Fruit fly (Drosophila melanogaster) whole organism, embryonic: ENCODE data around the gene TyrRS.

ENCODE experiments used
- Adf1 ChIP-seq: fragments of 200-800 bp; sonication (Bioruptor generic); IDR thresholded peaks from 2 replicates; pipeline ENCODE4 v1.3.6; 2022; ENCODE audit warnings: missing biosample characterization, missing genetic modification characterization
- Aef1 ChIP-seq: fragments of 200-800 bp; sonication (Bioruptor generic); IDR thresholded peaks from 3 replicates; pipeline ENCODE4 v1.3.6; 2022; ENCODE audit warnings: missing biosample characterization, missing genetic modification characterization
- Atf-2 ChIP-seq: fragments of 200-800 bp; sonication (Bioruptor generic); optimal IDR thresholded peaks from 2 replicates; lab custom pipeline; 2016; ENCODE audit warnings: missing biosample characterization, missing genetic modification characterization
- CG10274 ChIP-seq: fragments of 200-800 bp; sonication (Bioruptor generic); optimal IDR thresholded peaks from 3 replicates; lab custom pipeline; 2017; ENCODE audit warnings: missing biosample characterization, mild to moderate bottlenecking, missing genetic modification characterization
- CG10565 ChIP-seq: fragments of 200-800 bp; sonication (Bioruptor generic); optimal IDR thresholded peaks from 3 replicates; lab custom pipeline; 2016; ENCODE audit warnings: missing biosample characterization, mild to moderate bottlenecking, missing genetic modification characterization
- CG11560 ChIP-seq: fragments of 200-800 bp; sonication (Bioruptor generic); IDR thresholded peaks from 3 replicates; pipeline ENCODE4 v1.3.6; 2022; ENCODE audit warnings: missing biosample characterization, missing genetic modification characterization
- CG12744 ChIP-seq: fragments of 200-800 bp; sonication (Bioruptor generic); optimal IDR thresholded peaks from 2 replicates; lab custom pipeline; 2016; ENCODE audit warnings: missing biosample characterization, missing genetic modification characterization
- CG13296 ChIP-seq: fragments of 200-800 bp; sonication (Bioruptor generic); optimal IDR thresholded peaks from 3 replicates; lab custom pipeline; 2018; ENCODE audit warnings: missing biosample characterization, mild to moderate bottlenecking, missing genetic modification characterization
- CG17186 ChIP-seq: fragments of 200-800 bp; sonication (Bioruptor generic); optimal IDR thresholded peaks from 3 replicates; lab custom pipeline; 2017; ENCODE audit warnings: missing biosample characterization, missing genetic modification reagents, missing genetic modification characterization
- CG17912 ChIP-seq: fragments of 200-800 bp; sonication (Bioruptor generic); optimal IDR thresholded peaks from 2 replicates; lab custom pipeline; 2018; ENCODE audit warnings: missing biosample characterization, mild to moderate bottlenecking, missing genetic modification characterization
- CG1832 ChIP-seq: fragments of 200-800 bp; sonication (Bioruptor generic); optimal IDR thresholded peaks from 2 replicates; lab custom pipeline; 2017; ENCODE audit warnings: missing biosample characterization, mild to moderate bottlenecking, missing genetic modification characterization, inconsistent platforms
- CG30403 ChIP-seq: fragments of 200-800 bp; sonication (Bioruptor generic); optimal IDR thresholded peaks from 3 replicates; lab custom pipeline; 2016; ENCODE audit warnings: missing biosample characterization, missing genetic modification characterization
- CG30431 ChIP-seq: fragments of 200-800 bp; sonication (Bioruptor generic); optimal IDR thresholded peaks from 2 replicates; lab custom pipeline; 2017; ENCODE audit warnings: missing biosample characterization, missing genetic modification characterization
- CG31441 ChIP-seq: fragments of 200-800 bp; sonication (Bioruptor generic); IDR thresholded peaks from 2 replicates; pipeline ENCODE4 v1.3.6; 2022; ENCODE audit warnings: missing biosample characterization, missing genetic modification characterization
- CG3163 ChIP-seq: fragments of 200-800 bp; sonication (Bioruptor generic); optimal IDR thresholded peaks from 3 replicates; lab custom pipeline; 2016; ENCODE audit warnings: missing biosample characterization, missing genetic modification characterization
- CG33557 ChIP-seq: fragments of 200-800 bp; sonication (Bioruptor generic); optimal IDR thresholded peaks from 2 replicates; lab custom pipeline; 2019; ENCODE audit warnings: missing biosample characterization, mild to moderate bottlenecking, missing genetic modification characterization, moderate library complexity
- CG3995 ChIP-seq: fragments of 200-800 bp; sonication (Bioruptor generic); optimal IDR thresholded peaks from 3 replicates; lab custom pipeline; 2016; ENCODE audit warnings: missing biosample characterization, missing genetic modification characterization
- CG4328 ChIP-seq: fragments of 200-800 bp; sonication (Bioruptor generic); optimal IDR thresholded peaks from 3 replicates; lab custom pipeline; 2017; ENCODE audit warnings: missing biosample characterization, missing genetic modification reagents, missing genetic modification characterization
- CG4424 ChIP-seq: fragments of 200-800 bp; sonication (Bioruptor generic); optimal IDR thresholded peaks from 3 replicates; lab custom pipeline; 2016; ENCODE audit warnings: missing biosample characterization, missing genetic modification characterization
- CG6854 ChIP-seq: fragments of 200-800 bp; sonication (Bioruptor generic); optimal IDR thresholded peaks from 3 replicates; lab custom pipeline; 2017; ENCODE audit warnings: missing biosample characterization, mild to moderate bottlenecking, missing genetic modification characterization
- CG7928 ChIP-seq: fragments of 200-800 bp; sonication (Bioruptor generic); optimal IDR thresholded peaks from 2 replicates; lab custom pipeline; 2017; ENCODE audit warnings: missing biosample characterization, mild to moderate bottlenecking, missing genetic modification characterization
- CG8281 ChIP-seq: fragments of 200-800 bp; sonication (Bioruptor generic); optimal IDR thresholded peaks from 2 replicates; lab custom pipeline; 2018; ENCODE audit warnings: missing biosample characterization, mild to moderate bottlenecking, missing genetic modification characterization, moderate library complexity
- CG8388 ChIP-seq: fragments of 200-800 bp; sonication (Bioruptor generic); optimal IDR thresholded peaks from 2 replicates; lab custom pipeline; 2019; ENCODE audit warnings: missing biosample characterization, mild to moderate bottlenecking, missing genetic modification characterization, moderate library complexity
- CG8765 ChIP-seq: fragments of 200-800 bp; sonication (Bioruptor generic); IDR thresholded peaks from 2 replicates; pipeline ENCODE4 v1.3.6; 2022; ENCODE audit warnings: missing biosample characterization, missing genetic modification characterization
- CG9437 ChIP-seq: fragments of 200-800 bp; sonication (Bioruptor generic); optimal IDR thresholded peaks from 2 replicates; lab custom pipeline; 2018; ENCODE audit warnings: missing biosample characterization, mild to moderate bottlenecking, missing genetic modification characterization
- CG9609 ChIP-seq: fragments of 200-800 bp; sonication (Bioruptor generic); optimal IDR thresholded peaks from 3 replicates; lab custom pipeline; 2016; ENCODE audit warnings: missing biosample characterization, missing genetic modification characterization
- CG9727 ChIP-seq: fragments of 200-800 bp; sonication (Bioruptor generic); optimal IDR thresholded peaks from 3 replicates; lab custom pipeline; 2017; ENCODE audit warnings: missing biosample characterization, mild to moderate bottlenecking, missing genetic modification characterization
- CrebB ChIP-seq: fragments of 200-800 bp; sonication (Bioruptor generic); optimal IDR thresholded peaks from 3 replicates; lab custom pipeline; 2018; ENCODE audit warnings: missing biosample characterization, mild to moderate bottlenecking, missing genetic modification characterization
- Dfd ChIP-seq, 2 experiments: fragments of >200 bp; optimal IDR thresholded peaks; 2 replicates each; lab custom pipeline; 2017; ENCODE audit warnings: missing biosample characterization in 2 of 2, missing genetic modification characterization in 2 of 2
- ERR ChIP-seq: fragments of 200-800 bp; sonication (Bioruptor generic); optimal IDR thresholded peaks from 2 replicates; lab custom pipeline; 2016; ENCODE audit warnings: missing biosample characterization, missing genetic modification characterization
- Ets65A ChIP-seq: fragments of 200-800 bp; sonication (Bioruptor generic); peaks from one replicate; lab custom pipeline; 2016; ENCODE audit warnings: missing biosample characterization, missing genetic modification characterization
- Gug ChIP-seq: fragments of 200-800 bp; sonication (Bioruptor generic); IDR thresholded peaks from 4 replicates; pipeline ENCODE4 v1.3.6; 2022; ENCODE audit warnings: missing biosample characterization, missing genetic modification characterization
- HLHmδ ChIP-seq: fragments of 200-800 bp; sonication (Bioruptor generic); optimal IDR thresholded peaks from 2 replicates; lab custom pipeline; 2018; ENCODE audit warnings: missing biosample characterization, mild to moderate bottlenecking, missing genetic modification characterization, moderate library complexity
- Hr51 ChIP-seq, 2 experiments: fragments of 200-800 bp; sonication (Bioruptor generic); optimal IDR thresholded peaks; 2 replicates in 1 of 2; 3 replicates in 1 of 2; lab custom pipeline; 2016 to 2018; ENCODE audit warnings: missing biosample characterization in 2 of 2, missing genetic modification characterization in 2 of 2, mild to moderate bottlenecking in 1 of 2, moderate library complexity in 1 of 2
- MESR4 ChIP-seq: fragments of 200-800 bp; sonication (Bioruptor generic); optimal IDR thresholded peaks from 2 replicates; lab custom pipeline; 2018; ENCODE audit warnings: missing biosample characterization, mild to moderate bottlenecking, missing genetic modification characterization, moderate library complexity
- Med ChIP-seq: fragments of 200-800 bp; sonication (Bioruptor generic); peaks from one replicate; lab custom pipeline; 2016; ENCODE audit warnings: missing biosample characterization, missing genetic modification characterization, mild to moderate bottlenecking, inconsistent platforms, moderate library complexity
- cad ChIP-seq: fragments of >200 bp; optimal IDR thresholded peaks from 2 replicates; lab custom pipeline; 2017; ENCODE audit warnings: missing biosample characterization, missing genetic modification characterization
- croc ChIP-seq: fragments of 200-800 bp; sonication (Bioruptor generic); conservative IDR thresholded peaks from 3 replicates; pipeline ENCODE4 v1.3.6; 2022; ENCODE audit warnings: missing biosample characterization, missing genetic modification characterization
- dmrt11E ChIP-seq: fragments of 200-800 bp; sonication (Bioruptor generic); optimal IDR thresholded peaks from 3 replicates; lab custom pipeline; 2018; ENCODE audit warnings: missing biosample characterization, mild to moderate bottlenecking, missing genetic modification characterization, moderate library complexity
- dmrt99B ChIP-seq: fragments of 200-800 bp; sonication (Bioruptor generic); optimal IDR thresholded peaks from 2 replicates; lab custom pipeline; 2018; ENCODE audit warnings: missing biosample characterization, mild to moderate bottlenecking, missing genetic modification characterization, moderate library complexity
- h ChIP-seq: fragments of >200 bp; optimal IDR thresholded peaks from 2 replicates; lab custom pipeline; 2017
- kay ChIP-seq: fragments of 200-800 bp; sonication (Bioruptor generic); optimal IDR thresholded peaks from 2 replicates; lab custom pipeline; 2016; ENCODE audit warnings: missing biosample characterization, missing genetic modification characterization
- nom ChIP-seq: fragments of 200-800 bp; sonication (Bioruptor generic); optimal IDR thresholded peaks from 2 replicates; lab custom pipeline; 2017; ENCODE audit warnings: missing biosample characterization, missing genetic modification characterization, mild to moderate bottlenecking, moderate library complexity, missing genetic modification reagents
- pb ChIP-seq: fragments of 200-800 bp; sonication (Bioruptor generic); optimal IDR thresholded peaks from 3 replicates; lab custom pipeline; 2016; ENCODE audit warnings: missing biosample characterization, missing genetic modification characterization
- run ChIP-seq: fragments of 200-800 bp; sonication (Bioruptor generic); optimal IDR thresholded peaks from 3 replicates; lab custom pipeline; 2018; ENCODE audit warnings: missing biosample characterization, mild to moderate bottlenecking, missing genetic modification characterization
- scrt ChIP-seq: fragments of 200-800 bp; sonication (Bioruptor generic); optimal IDR thresholded peaks from 2 replicates; lab custom pipeline; 2018; ENCODE audit warnings: missing biosample characterization, mild to moderate bottlenecking, missing genetic modification characterization, moderate library complexity
- shn ChIP-seq: fragments of 200-800 bp; sonication (Bioruptor generic); optimal IDR thresholded peaks from 3 replicates; lab custom pipeline; 2016; ENCODE audit warnings: missing biosample characterization, missing genetic modification characterization
- sr ChIP-seq: fragments of 200-800 bp; sonication (Bioruptor generic); IDR thresholded peaks from 3 replicates; pipeline ENCODE4 v1.3.6; 2022; ENCODE audit warnings: missing biosample characterization, missing genetic modification characterization
- tgo ChIP-seq: fragments of 200-800 bp; sonication (Bioruptor generic); IDR thresholded peaks from 3 replicates; pipeline ENCODE4 v1.3.6; 2022; ENCODE audit warnings: missing biosample characterization, missing genetic modification characterization
- unpg ChIP-seq: fragments of 200-800 bp; sonication (Bioruptor generic); optimal IDR thresholded peaks from 3 replicates; lab custom pipeline; 2018; ENCODE audit warnings: missing biosample characterization, mild to moderate bottlenecking, missing genetic modification characterization, moderate library complexity
- zen2 ChIP-seq: fragments of 200-800 bp; sonication (Bioruptor generic); IDR thresholded peaks from 3 replicates; pipeline ENCODE4 v1.3.6; 2022; ENCODE audit warnings: missing biosample characterization, missing genetic modification characterization; ENCODE audit not compliant: partially characterized antibody
- zfh1 ChIP-seq: fragments of 200-800 bp; sonication (Bioruptor generic); IDR thresholded peaks from 3 replicates; pipeline ENCODE4 v1.3.6; 2022; ENCODE audit warnings: missing biosample characterization, missing genetic modification characterization

Gene TyrRS

DNA sequence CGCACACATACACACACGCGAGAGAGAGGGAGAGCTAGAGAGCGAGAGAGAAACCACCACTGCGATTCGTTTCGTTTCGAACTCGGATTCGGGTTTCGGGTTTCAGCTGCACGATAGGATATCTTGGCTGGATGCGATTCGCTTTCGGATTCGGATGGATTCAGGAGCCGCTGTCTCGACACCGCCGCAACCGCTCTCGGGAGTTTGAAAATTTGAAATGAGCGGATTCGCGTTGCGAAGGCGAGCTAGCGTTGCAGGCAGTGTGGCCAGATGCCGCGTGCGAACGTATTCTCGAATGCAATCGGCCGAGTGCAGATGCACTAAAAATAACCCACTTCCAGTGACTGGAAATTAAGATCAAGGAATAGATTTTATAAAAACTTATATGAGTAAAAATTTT, 7.5 kb downstream of the TyrRS start, which contains the start of gene fax (continued):
- peak; percentile 11 for TF ChIP-seq CG8388 (GFP tag; lab: Kevin White, UChicago)
- peak; percentile 88 for TF ChIP-seq nom (GFP tag; lab: Kevin White, UChicago)
- TF ChIP-seq CG10274 (GFP tag; lab: Kevin White, UChicago) = no peak
- TF ChIP-seq croc (GFP tag; lab: Robert Waterston, UW) = no peak
- peak; percentile 15 for TF ChIP-seq CG9727 (GFP tag; lab: Kevin White, UChicago)
- TF ChIP-seq CG30431 (GFP tag; lab: Kevin White, UChicago) = no peak
- peak; percentile 32; the same call in 1 of the 2 replicates for TF ChIP-seq CG8765 (GFP tag; lab: Robert Waterston, UW)
- TF ChIP-seq CG6854 (GFP tag; lab: Kevin White, UChicago) = peak; percentile 60
- TF ChIP-seq CG4328 (GFP tag; lab: Kevin White, UChicago) = no peak
- TF ChIP-seq CG17186 (GFP tag; lab: Kevin White, UChicago) = peak; percentile 60
- TF ChIP-seq Aef1 (GFP tag; lab: Robert Waterston, UW) = no peak
- no peak for TF ChIP-seq tgo
- TF ChIP-seq zfh1 (GFP tag; lab: Robert Waterston, UW) = peak; percentile 13; the same call in 1 of the 3 replicates
- no peak for TF ChIP-seq Gug (GFP tag; lab: Robert Waterston, UW)
- TF ChIP-seq CG3163 (GFP tag; lab: Kevin White, UChicago) = no peak
- TF ChIP-seq CG9609 (GFP tag; lab: Kevin White, UChicago) = no peak
- no peak for TF ChIP-seq CG30403 (GFP tag; lab: Kevin White, UChicago)
- TF ChIP-seq unpg (GFP tag; lab: Kevin White, UChicago) = peak; percentile 16
- no peak for TF ChIP-seq zen2 (GFP tag; lab: Robert Waterston, UW)
- no peak for TF ChIP-seq CG10565 (GFP tag; lab: Kevin White, UChicago)
- TF ChIP-seq CG3995 = peak; percentile 84
- no peak for TF ChIP-seq Dfd (GFP tag; optimal IDR thresholded peaks at IDR 0.05; lab: Kevin White, UChicago)
- no peak for TF ChIP-seq Atf-2 (GFP tag; lab: Kevin White, UChicago)
- peak; percentile 55 for TF ChIP-seq scrt (GFP tag; lab: Kevin White, UChicago)
- peak; percentile 48 for TF ChIP-seq CG13296 (GFP tag; lab: Kevin White, UChicago)
- no peak for TF ChIP-seq CG9437 (GFP tag; lab: Kevin White, UChicago)
- TF ChIP-seq CG4424 (GFP tag; lab: Kevin White, UChicago) = no peak
- TF ChIP-seq HLHmδ = peak; percentile 91
- no peak for TF ChIP-seq shn (GFP tag; lab: Kevin White, UChicago)
- peak; percentile 36 for TF ChIP-seq CrebB (tag; lab: Kevin White, UChicago)
- TF ChIP-seq dmrt99B (tag; lab: Kevin White, UChicago) = no peak
- TF ChIP-seq CG33557 (GFP tag; lab: Kevin White, UChicago) = peak; percentile 19
- TF ChIP-seq CG17912 = peak; percentile 4
- TF ChIP-seq CG1832 (GFP tag; lab: Kevin White, UChicago) = peak; percentile 72
- peak; percentile 92 for TF ChIP-seq Med
- no peak for TF ChIP-seq Ets65A
- no peak for TF ChIP-seq Adf1
- peak; percentile 12 for TF ChIP-seq run (tag; lab: Kevin White, UChicago)
- no peak for TF ChIP-seq cad
- peak; percentile 74 for TF ChIP-seq MESR4 (GFP tag; lab: Kevin White, UChicago)
- no peak for TF ChIP-seq CG8281
- TF ChIP-seq CG11560 (tag; lab: Robert Waterston, UW) = no peak
- no peak for TF ChIP-seq CG7928 (GFP tag; lab: Kevin White, UChicago)
- TF ChIP-seq CG31441 = no peak; the same call in 1 of the 2 replicates
- TF ChIP-seq dmrt11E (tag; lab: Kevin White, UChicago) = no peak
- no peak for TF ChIP-seq kay
- TF ChIP-seq sr (GFP tag; lab: Robert Waterston, UW) = 0 out of 3 replicates have a peak, but pooled peaks have one; percentile 23
- TF ChIP-seq pb = no peak
- no peak for TF ChIP-seq h
- TF ChIP-seq ERR (GFP tag; lab: Kevin White, UChicago) = no peak
- TF ChIP-seq Hr51 (GFP tag; optimal IDR thresholded peaks at IDR 0.05; lab: Kevin White, UChicago) = no peak
- TF ChIP-seq CG12744 = no peak
